Fruit fly (Drosophila melanogaster) whole organism, prepupa: Measurements from ENCODE around the gene CG9626.

Source experiments
- Blimp-1 ChIP-seq: fragments of 200-800 bp; sonication (Bioruptor generic); optimal IDR thresholded peaks from 3 replicates; lab custom pipeline; 2017; ENCODE audit warnings: missing biosample characterization, missing genetic modification characterization, mild to moderate bottlenecking, moderate library complexity, missing genetic modification reagents
- CG10631 ChIP-seq: fragments of 200-800 bp; sonication (Bioruptor generic); optimal IDR thresholded peaks from 2 replicates; lab custom pipeline; 2016; ENCODE audit warnings: missing biosample characterization, missing genetic modification characterization
- CG10669 ChIP-seq: fragments of 200-800 bp; sonication (Bioruptor generic); optimal IDR thresholded peaks from 3 replicates; lab custom pipeline; 2018; ENCODE audit warnings: missing biosample characterization, mild to moderate bottlenecking, missing genetic modification characterization, moderate library complexity
- CG11902 ChIP-seq: fragments of 200-800 bp; sonication (Bioruptor generic); optimal IDR thresholded peaks from 3 replicates; lab custom pipeline; 2016; ENCODE audit warnings: missing biosample characterization, missing genetic modification characterization
- CG15336 ChIP-seq: fragments of 200-800 bp; sonication (Bioruptor generic); IDR thresholded peaks from 2 replicates; pipeline ENCODE4 v1.3.6; 2022; ENCODE audit warnings: missing biosample characterization, missing genetic modification characterization
- CG3032 ChIP-seq: fragments of 200-800 bp; optimal IDR thresholded peaks from 2 replicates; lab custom pipeline; 2019; ENCODE audit warnings: missing biosample characterization, mild to moderate bottlenecking, missing genetic modification characterization, moderate library complexity
- CG31627 ChIP-seq: fragments of 200-800 bp; sonication (Bioruptor generic); optimal IDR thresholded peaks from 3 replicates; lab custom pipeline; 2016; ENCODE audit warnings: missing biosample characterization, missing genetic modification characterization
- CG32006 ChIP-seq: fragments of 200-800 bp; sonication (Bioruptor generic); optimal IDR thresholded peaks from 3 replicates; lab custom pipeline; 2017; ENCODE audit warnings: missing biosample characterization, mild to moderate bottlenecking, missing genetic modification characterization
- CG34406 ChIP-seq: fragments of 200-800 bp; sonication (Bioruptor generic); optimal IDR thresholded peaks from 3 replicates; lab custom pipeline; 2016; ENCODE audit warnings: missing biosample characterization, missing genetic modification characterization
- CG3919 ChIP-seq: fragments of 200-800 bp; sonication (Bioruptor generic); optimal IDR thresholded peaks from 3 replicates; lab custom pipeline; 2016; ENCODE audit warnings: missing biosample characterization, missing genetic modification characterization
- CG4318 ChIP-seq: fragments of 200-800 bp; sonication (Bioruptor generic); optimal IDR thresholded peaks from 3 replicates; lab custom pipeline; 2017; ENCODE audit warnings: missing biosample characterization, mild to moderate bottlenecking, missing genetic modification characterization
- CG6163 ChIP-seq: fragments of 200-800 bp; sonication (Bioruptor generic); IDR thresholded peaks from 3 replicates; pipeline ENCODE4 v1.3.6; 2022; ENCODE audit warnings: missing biosample characterization, missing genetic modification characterization
- CG6792 ChIP-seq: fragments of 200-800 bp; sonication (Bioruptor generic); optimal IDR thresholded peaks from 3 replicates; lab custom pipeline; 2016; ENCODE audit warnings: missing biosample characterization, missing genetic modification characterization
- CG6808 ChIP-seq: fragments of 200-800 bp; sonication (Bioruptor generic); optimal IDR thresholded peaks from 3 replicates; lab custom pipeline; 2017; ENCODE audit warnings: missing biosample characterization, missing genetic modification characterization, mild to moderate bottlenecking, moderate library complexity, missing genetic modification reagents
- CG6854 ChIP-seq: fragments of 200-800 bp; sonication (Bioruptor generic); optimal IDR thresholded peaks from 2 replicates; lab custom pipeline; 2017; ENCODE audit warnings: missing biosample characterization, mild to moderate bottlenecking, missing genetic modification characterization
- CG8319 ChIP-seq: fragments of 200-800 bp; sonication (Bioruptor generic); optimal IDR thresholded peaks from 3 replicates; lab custom pipeline; 2016; ENCODE audit warnings: missing biosample characterization, missing genetic modification characterization
- CG8632 ChIP-seq: fragments of 200-800 bp; sonication (Bioruptor generic); optimal IDR thresholded peaks from 3 replicates; lab custom pipeline; 2016; ENCODE audit warnings: missing biosample characterization, missing genetic modification characterization
- CG9139 ChIP-seq: fragments of 200-800 bp; sonication (Bioruptor generic); optimal IDR thresholded peaks from 3 replicates; lab custom pipeline; 2017; ENCODE audit warnings: missing biosample characterization, mild to moderate bottlenecking, missing genetic modification characterization
- Eip78C ChIP-seq: fragments of 200-800 bp; sonication (Bioruptor generic); peaks from one replicate; lab custom pipeline; 2016; ENCODE audit warnings: missing biosample characterization, missing genetic modification characterization
- Gug ChIP-seq: fragments of 200-800 bp; sonication (Bioruptor generic); IDR thresholded peaks from 2 replicates; pipeline ENCODE4 v1.3.6; 2022; ENCODE audit warnings: missing biosample characterization, missing genetic modification characterization
- Hr39 ChIP-seq: fragments of 200-800 bp; sonication (Bioruptor generic); optimal IDR thresholded peaks from 2 replicates; lab custom pipeline; 2016; ENCODE audit warnings: missing biosample characterization, missing genetic modification characterization
- Lpt ChIP-seq: fragments of 200-800 bp; sonication (Bioruptor generic); optimal IDR thresholded peaks from 3 replicates; lab custom pipeline; 2016; ENCODE audit warnings: missing biosample characterization, missing genetic modification characterization
- Met ChIP-seq: fragments of 200-800 bp; sonication (Bioruptor generic); optimal IDR thresholded peaks from 3 replicates; lab custom pipeline; 2016; ENCODE audit warnings: missing biosample characterization, missing genetic modification characterization
- OdsH ChIP-seq: fragments of 200-800 bp; sonication (Bioruptor generic); optimal IDR thresholded peaks from 3 replicates; lab custom pipeline; 2016; ENCODE audit warnings: missing biosample characterization, missing genetic modification characterization
- Sox15 ChIP-seq: fragments of 200-800 bp; sonication (Bioruptor generic); optimal IDR thresholded peaks from 3 replicates; lab custom pipeline; 2016; ENCODE audit warnings: missing biosample characterization, missing genetic modification characterization
- acj6 ChIP-seq: fragments of 200-800 bp; sonication (Bioruptor generic); optimal IDR thresholded peaks from 3 replicates; lab custom pipeline; 2016; ENCODE audit warnings: missing biosample characterization, missing genetic modification characterization
- dsx ChIP-seq: fragments of 200-800 bp; optimal IDR thresholded peaks from 3 replicates; lab custom pipeline; 2019; ENCODE audit warnings: missing biosample characterization, mild to moderate bottlenecking, missing genetic modification characterization, moderate library complexity; ENCODE audit not compliant: poor library complexity, severe bottlenecking
- eg ChIP-seq: fragments of 200-800 bp; sonication (Bioruptor generic); IDR thresholded peaks from 3 replicates; pipeline ENCODE4 v1.3.6; 2022; ENCODE audit warnings: missing biosample characterization, missing genetic modification characterization
- esn ChIP-seq: fragments of 200-800 bp; sonication (Bioruptor generic); optimal IDR thresholded peaks from 2 replicates; lab custom pipeline; 2016; ENCODE audit warnings: missing biosample characterization, mild to moderate bottlenecking, missing genetic modification characterization, moderate library complexity
- fkh ChIP-seq: fragments of 200-800 bp; sonication (Bioruptor generic); optimal IDR thresholded peaks from 3 replicates; lab custom pipeline; 2017; ENCODE audit warnings: missing biosample characterization, mild to moderate bottlenecking, missing genetic modification characterization, moderate library complexity
- lz ChIP-seq: fragments of 200-800 bp; sonication (Bioruptor generic); optimal IDR thresholded peaks from 3 replicates; lab custom pipeline; 2016; ENCODE audit warnings: missing biosample characterization, missing genetic modification characterization
- net ChIP-seq: fragments of 200-800 bp; sonication (Bioruptor generic); optimal IDR thresholded peaks from 3 replicates; lab custom pipeline; 2016; ENCODE audit warnings: missing biosample characterization, missing genetic modification characterization
- pdm3 ChIP-seq: fragments of 200-800 bp; sonication (Bioruptor generic); optimal IDR thresholded peaks from 3 replicates; lab custom pipeline; 2016; ENCODE audit warnings: missing biosample characterization, missing genetic modification characterization
- svp ChIP-seq: fragments of 200-800 bp; sonication (Bioruptor generic); peaks from one replicate; lab custom pipeline; 2016; ENCODE audit warnings: missing biosample characterization, missing genetic modification characterization
- topi ChIP-seq: fragments of 200-800 bp; sonication (Bioruptor generic); optimal IDR thresholded peaks from 3 replicates; lab custom pipeline; 2016; ENCODE audit warnings: missing biosample characterization, missing genetic modification characterization
- vri ChIP-seq: fragments of 200-800 bp; sonication (Bioruptor generic); optimal IDR thresholded peaks from 3 replicates; lab custom pipeline; 2016; ENCODE audit warnings: missing biosample characterization, mild to moderate bottlenecking, missing genetic modification characterization

The CG9626 gene

DNA sequence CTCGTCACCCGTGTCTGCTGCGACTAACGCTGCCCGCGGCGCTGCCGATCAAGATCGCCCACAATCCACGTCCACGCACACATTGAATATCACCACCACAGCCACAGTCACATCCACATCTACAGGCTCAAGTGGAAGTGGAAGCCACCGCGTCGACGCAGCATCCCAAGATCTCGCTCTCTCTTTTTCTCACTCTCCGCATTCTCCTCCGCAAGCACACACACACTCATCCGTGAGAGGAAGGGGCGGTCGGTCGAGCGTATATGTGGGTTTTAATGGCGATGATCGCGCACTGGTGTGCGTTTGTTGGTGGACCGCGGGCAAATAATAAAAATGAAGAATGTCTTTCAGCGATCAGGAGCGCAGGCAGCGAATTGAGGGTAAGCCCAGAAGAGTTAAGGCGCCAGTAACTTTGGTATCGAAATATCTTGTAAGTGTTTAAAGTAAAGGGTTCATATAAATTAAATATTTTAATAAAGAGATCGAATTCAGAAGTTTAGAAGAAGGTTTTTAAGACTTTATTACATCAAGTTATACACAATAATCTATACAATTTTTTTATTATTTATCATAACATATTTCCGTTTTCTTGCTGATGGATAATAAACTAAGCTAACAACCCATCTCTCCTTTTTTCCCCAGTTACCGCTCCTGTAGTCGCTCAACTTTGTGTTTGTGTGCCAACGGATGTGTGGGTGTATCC, 33.1 kb upstream of the CG9626 start, which contains the start of gene Poxm (continued):
- TF ChIP-seq Blimp-1 (GFP tag; lab: Kevin White, UChicago) (peak; percentile 89), CG6792 (GFP tag; lab: Kevin White, UChicago) (peak; percentile 96), CG34406 (GFP tag; lab: Kevin White, UChicago) (peak; percentile 93), Hr39 (GFP tag; lab: Kevin White, UChicago) (peak; percentile 84), CG10631 (peak; percentile 97), CG4318 (GFP tag; lab: Kevin White, UChicago) (peak; percentile 98), CG8632 (GFP tag; lab: Kevin White, UChicago) (peak; percentile 94), CG31627 (GFP tag; lab: Kevin White, UChicago) (peak; percentile 90), CG11902 (GFP tag; lab: Kevin White, UChicago) (peak; percentile 99), lz (GFP tag; lab: Kevin White, UChicago) (peak; percentile 95)

DNA sequence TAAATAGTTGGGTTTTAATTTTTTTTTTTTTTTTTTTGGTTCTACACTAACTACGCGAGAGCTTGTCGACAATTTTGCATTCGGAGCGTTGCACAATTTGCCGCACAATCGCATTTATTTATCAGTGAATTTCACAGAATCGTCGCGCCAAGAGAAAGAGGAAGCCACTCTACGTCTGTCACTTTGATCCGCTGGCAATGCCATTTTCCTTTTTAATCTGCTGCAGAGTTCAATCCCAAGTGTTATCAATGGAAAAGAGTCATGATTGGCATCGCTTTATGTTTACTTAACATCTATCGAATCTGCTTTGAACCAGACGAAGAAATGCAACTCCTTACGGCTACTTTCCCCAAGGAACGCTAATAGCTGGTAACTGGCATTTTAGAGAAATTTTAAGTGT, 28.9 kb upstream of the CG9626 start:
- TF ChIP-seq CG3032 (tag; lab: Kevin White, UChicago) (no peak), acj6 (GFP tag; lab: Kevin White, UChicago) (no peak), CG3919 (GFP tag; lab: Kevin White, UChicago) (no peak), CG6808 (GFP tag; lab: Kevin White, UChicago) (no peak), CG9139 (GFP tag; lab: Kevin White, UChicago) (no peak), CG6854 (no peak), topi (no peak), CG10669 (GFP tag; lab: Kevin White, UChicago) (no peak), eg (GFP tag; lab: Robert Waterston, UW) (no peak), CG32006 (GFP tag; lab: Kevin White, UChicago) (no peak), esn (GFP tag; lab: Kevin White, UChicago) (no peak), Lpt (no peak), svp (GFP tag; lab: Kevin White, UChicago) (peak; percentile 99), dsx (GFP tag; lab: Kevin White, UChicago) (peak; percentile 54)

DNA sequence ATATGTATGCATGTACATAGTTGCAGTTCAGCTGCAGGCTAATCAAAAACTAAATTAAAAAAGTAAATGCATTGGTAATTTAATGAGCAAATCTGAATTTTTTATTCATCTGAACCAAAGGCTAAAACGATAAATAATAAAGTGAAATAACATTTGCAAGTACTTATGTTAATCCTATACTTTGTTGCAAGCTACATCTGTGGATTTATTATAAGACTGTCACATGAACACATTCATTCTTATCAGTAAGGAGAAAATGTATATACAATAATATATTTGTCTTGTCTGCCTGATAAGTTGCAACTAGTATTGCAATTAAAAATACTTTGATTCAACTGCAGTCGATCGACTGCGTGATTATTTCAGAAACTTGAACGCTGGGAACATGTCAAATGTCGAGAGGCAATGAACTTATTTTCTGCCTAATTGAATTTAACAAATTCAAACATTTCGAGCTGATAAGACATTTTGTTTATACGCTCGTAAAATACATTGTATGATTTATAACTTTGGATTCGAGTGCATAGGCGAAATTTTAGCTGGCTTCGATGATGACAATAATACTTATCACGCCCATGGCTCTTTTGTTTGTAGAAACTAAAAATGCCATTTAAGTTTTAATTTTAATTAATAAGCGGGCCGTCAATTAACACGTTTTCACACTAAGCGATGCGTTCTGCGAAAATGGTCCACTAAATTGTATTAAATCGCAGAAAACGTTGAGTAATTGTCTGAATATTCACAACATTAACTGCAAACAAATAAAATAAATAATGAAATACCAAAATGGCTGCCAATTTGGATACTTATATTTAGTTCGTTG, 27.4 kb upstream of the CG9626 start:
- no peak for TF ChIP-seq CG6163 (GFP tag; lab: Robert Waterston, UW)
- TF ChIP-seq CG15336 (GFP tag; lab: Robert Waterston, UW) = no peak
- no peak for TF ChIP-seq Gug
- peak; percentile 93 for TF ChIP-seq dsx (GFP tag; lab: Kevin White, UChicago)
- no peak for TF ChIP-seq CG8319 (GFP tag; lab: Kevin White, UChicago)
- TF ChIP-seq svp (GFP tag; lab: Kevin White, UChicago) = peak; percentile 62
- no peak for TF ChIP-seq OdsH (GFP tag; lab: Kevin White, UChicago)
- no peak for TF ChIP-seq vri (GFP tag; lab: Kevin White, UChicago)
- no peak for TF ChIP-seq Eip78C (GFP tag; lab: Kevin White, UChicago)

DNA sequence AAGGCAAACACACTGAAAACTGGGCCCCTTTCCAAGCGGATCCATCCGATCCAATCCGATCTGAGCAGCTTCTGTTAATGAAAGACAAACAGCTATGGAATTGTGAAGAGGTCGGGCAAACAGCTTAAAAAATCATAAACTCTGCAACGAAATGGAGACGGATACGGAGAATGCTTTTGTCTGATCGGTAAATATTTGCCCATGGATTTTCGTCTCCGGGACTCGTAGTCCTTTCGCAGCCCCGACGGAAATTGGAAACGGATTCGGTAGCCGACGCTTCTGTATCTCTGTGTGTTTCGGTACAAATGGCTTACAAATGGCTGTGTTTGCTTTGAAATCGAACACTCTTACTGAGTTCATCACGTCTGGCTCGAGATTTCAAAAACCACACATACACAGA, 26.1 kb upstream of the CG9626 start:
- no peak for TF ChIP-seq OdsH (GFP tag; lab: Kevin White, UChicago)
- TF ChIP-seq pdm3 (GFP tag; lab: Kevin White, UChicago) = no peak
- no peak for TF ChIP-seq CG10631
- no peak for TF ChIP-seq Sox15
- TF ChIP-seq net = no peak
- TF ChIP-seq Met (GFP tag; lab: Kevin White, UChicago) = no peak
- peak; percentile 33 for TF ChIP-seq fkh (GFP tag; lab: Kevin White, UChicago)
- TF ChIP-seq CG10669 (GFP tag; lab: Kevin White, UChicago) = no peak
- TF ChIP-seq, all 60 proteins: peak for 1
